Worm (Caenorhabditis elegans): ENCODE results near the gene F54C8.1.

The F54C8.1 gene

ce11 chrIII:9433576-9434107 is 5.9 kb upstream of the F54C8.1 start, which contains the start of gene cpar-1:
Gene cpar-1, plus strand, starts transcription at chrIII:9434057.
- TF ChIP-seq ztf-23 (GFP tag; IDR thresholded peaks at IDR 0.05), result no peak
- no peak for TF ChIP-seq ref-1 (GFP tag; conservative IDR thresholded peaks at IDR 0.05)
- no peak for TF ChIP-seq flt-1 (GFP tag; IDR thresholded peaks at IDR 0.05)
- TF ChIP-seq cog-1 (tag; optimal IDR thresholded peaks at IDR 0.05), result no peak
- no peak for TF ChIP-seq klf-2 (GFP tag; conservative IDR thresholded peaks at IDR 0.05)
- TF ChIP-seq med-1 (GFP tag; optimal IDR thresholded peaks at IDR 0.05; ENCODE audit: insufficient read depth), result no peak
- no peak for TF ChIP-seq tab-1 (GFP tag; IDR thresholded peaks at IDR 0.05)
- TF ChIP-seq T22C8.4 (GFP tag; IDR thresholded peaks at IDR 0.05), result no peak
- TF ChIP-seq ztf-29 (GFP tag; IDR thresholded peaks at IDR 0.05), result no peak

DNA sequence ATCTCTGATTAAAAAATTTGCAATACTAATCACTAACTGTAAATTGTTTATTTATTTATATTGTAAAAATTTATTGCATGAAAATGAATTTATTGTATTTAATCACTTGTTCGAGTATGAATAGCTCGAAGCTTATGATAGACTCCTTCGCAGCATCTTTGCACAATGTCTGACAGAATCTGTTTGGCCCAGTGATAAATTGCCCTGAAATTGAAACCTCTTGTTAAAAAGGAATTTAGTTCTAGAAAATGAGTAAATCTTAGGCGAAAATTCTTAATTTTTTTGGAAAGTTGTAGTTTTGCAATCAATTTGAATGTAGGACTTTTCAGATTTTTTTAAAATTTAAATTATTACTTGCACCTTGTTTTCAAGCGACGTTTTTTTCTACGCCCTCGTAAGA is 4.5 kb upstream of the F54C8.1 start:
- TF ChIP-seq ref-1 (GFP tag; conservative IDR thresholded peaks at IDR 0.05) (no peak), flt-1 (GFP tag; IDR thresholded peaks at IDR 0.05) (no peak), klf-2 (GFP tag; conservative IDR thresholded peaks at IDR 0.05) (no peak), ztf-29 (GFP tag; IDR thresholded peaks at IDR 0.05) (no peak), cog-1 (tag; optimal IDR thresholded peaks at IDR 0.05) (no peak), T22C8.4 (GFP tag; IDR thresholded peaks at IDR 0.05) (no peak), tab-1 (GFP tag; IDR thresholded peaks at IDR 0.05) (no peak), med-1 (GFP tag; optimal IDR thresholded peaks at IDR 0.05; ENCODE audit: insufficient read depth) (no peak), ztf-23 (GFP tag; IDR thresholded peaks at IDR 0.05) (no peak)

ce11 chrIII:9441133-9441532 is 1.6 kb downstream of the F54C8.1 start, which contains the start of gene emb-30:
Gene emb-30, minus strand, starts transcription at chrIII:9441460.
- TF ChIP-seq T22C8.4 (GFP tag; IDR thresholded peaks at IDR 0.05) (no peak), flt-1 (GFP tag; IDR thresholded peaks at IDR 0.05) (0 out of 2 replicates have a peak, but pooled peaks have one; percentile 13)

DNA sequence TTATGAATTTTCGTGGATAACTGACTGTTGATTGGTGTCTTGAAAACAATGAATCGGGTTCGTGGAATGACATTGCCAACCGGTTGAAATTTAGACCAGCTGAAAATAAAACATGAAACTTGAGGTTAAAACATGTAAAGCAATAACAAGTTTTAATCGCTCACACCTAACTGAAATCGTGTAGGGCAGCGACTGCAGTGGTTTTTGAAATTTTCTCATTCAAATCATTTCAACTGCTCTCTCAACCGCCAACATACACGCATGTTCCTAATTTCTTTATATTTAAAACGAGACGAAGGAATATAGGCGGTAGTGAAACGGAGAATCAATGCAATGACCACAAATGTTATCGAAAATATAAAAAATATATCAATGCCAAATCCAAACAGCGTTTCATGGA is 3.3 kb downstream of the F54C8.1 start:
- no peak for TF ChIP-seq ref-1 (GFP tag; conservative IDR thresholded peaks at IDR 0.05)
- no peak for TF ChIP-seq med-1 (GFP tag; optimal IDR thresholded peaks at IDR 0.05; ENCODE audit: insufficient read depth)
- TF ChIP-seq flt-1 (GFP tag; IDR thresholded peaks at IDR 0.05), result no peak
- no peak for TF ChIP-seq ztf-23 (GFP tag; IDR thresholded peaks at IDR 0.05)
- TF ChIP-seq ztf-29 (GFP tag; IDR thresholded peaks at IDR 0.05), result no peak
- no peak for TF ChIP-seq klf-2 (GFP tag; conservative IDR thresholded peaks at IDR 0.05)
- no peak for TF ChIP-seq cog-1 (tag; optimal IDR thresholded peaks at IDR 0.05)
- no peak for TF ChIP-seq T22C8.4 (GFP tag; IDR thresholded peaks at IDR 0.05)
- TF ChIP-seq tab-1 (GFP tag; IDR thresholded peaks at IDR 0.05), result no peak

- TF ChIP-seq ztf-23 (GFP tag; IDR thresholded peaks at IDR 0.05) (peak; percentile 76), tab-1 (GFP tag; IDR thresholded peaks at IDR 0.05) (peak; percentile 13; the same call in 1 of the 2 replicates), med-1 (GFP tag; optimal IDR thresholded peaks at IDR 0.05; ENCODE audit: insufficient read depth) (no peak), cog-1 (tag; optimal IDR thresholded peaks at IDR 0.05) (peak; percentile 25), T22C8.4 (GFP tag; IDR thresholded peaks at IDR 0.05) (peak; percentile 98)
Measured at ce11 chrIII:9443417-9444027, 4.0 kb downstream of the F54C8.1 start, which contains the start of gene pir-2. Gene pir-2, minus strand, starts transcription at chrIII:9443634.

ce11 chrIII:9445699-9446098 is 6.2 kb downstream of the F54C8.1 start:
- 0 out of 2 replicates have a peak, but pooled peaks have one; percentile 15 for TF ChIP-seq flt-1 (GFP tag; IDR thresholded peaks at IDR 0.05)

ce11 chrIII:9447634-9448033 is 8.1 kb downstream of the F54C8.1 start:
- TF ChIP-seq flt-1 (GFP tag; IDR thresholded peaks at IDR 0.05), result peak; percentile 75; the same call in 1 of the 2 replicates

ce11 chrIII:9449831-9450230 is 10.3 kb downstream of the F54C8.1 start, which contains the start of gene F54C8.6:
Gene F54C8.6, minus strand, starts transcription at chrIII:9449931.
- TF ChIP-seq cog-1 (tag; optimal IDR thresholded peaks at IDR 0.05) (no peak), T22C8.4 (GFP tag; IDR thresholded peaks at IDR 0.05) (no peak), klf-2 (GFP tag; conservative IDR thresholded peaks at IDR 0.05) (no peak), ztf-23 (GFP tag; IDR thresholded peaks at IDR 0.05) (no peak)

DNA sequence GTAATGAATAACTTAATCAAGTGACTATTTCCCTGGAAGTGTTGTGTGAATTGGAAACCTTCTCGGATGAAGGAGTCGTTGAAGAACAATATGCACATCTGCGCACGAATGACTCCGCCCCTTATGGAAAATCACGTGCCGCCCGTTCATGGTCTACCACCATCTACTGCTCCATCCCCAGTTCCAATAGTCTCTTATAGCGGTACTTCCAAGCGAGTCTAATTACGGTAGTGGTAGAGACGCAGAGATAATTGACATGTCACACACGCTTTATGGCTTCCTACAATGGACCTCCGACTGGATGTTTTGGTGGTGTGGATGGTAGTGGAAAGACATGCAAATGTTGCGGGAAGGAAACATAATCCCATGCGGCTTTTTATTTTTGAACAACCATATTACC is 11.4 kb downstream of the F54C8.1 start:
- TF ChIP-seq ref-1 (GFP tag; conservative IDR thresholded peaks at IDR 0.05) (no peak), cog-1 (tag; optimal IDR thresholded peaks at IDR 0.05) (no peak), tab-1 (GFP tag; IDR thresholded peaks at IDR 0.05) (no peak), med-1 (GFP tag; optimal IDR thresholded peaks at IDR 0.05; ENCODE audit: insufficient read depth) (no peak), T22C8.4 (GFP tag; IDR thresholded peaks at IDR 0.05) (no peak), klf-2 (GFP tag; conservative IDR thresholded peaks at IDR 0.05) (no peak), ztf-29 (GFP tag; IDR thresholded peaks at IDR 0.05) (no peak), flt-1 (GFP tag; IDR thresholded peaks at IDR 0.05) (no peak), ztf-23 (GFP tag; IDR thresholded peaks at IDR 0.05) (no peak)

- no peak for TF ChIP-seq T22C8.4 (GFP tag; IDR thresholded peaks at IDR 0.05)
- TF ChIP-seq flt-1 (GFP tag; IDR thresholded peaks at IDR 0.05), result no peak
- no peak for TF ChIP-seq ztf-29 (GFP tag; IDR thresholded peaks at IDR 0.05)
- no peak for TF ChIP-seq cog-1 (tag; optimal IDR thresholded peaks at IDR 0.05)
- TF ChIP-seq klf-2 (GFP tag; conservative IDR thresholded peaks at IDR 0.05), result no peak
- TF ChIP-seq ztf-23 (GFP tag; IDR thresholded peaks at IDR 0.05), result no peak
- TF ChIP-seq tab-1 (GFP tag; IDR thresholded peaks at IDR 0.05), result no peak
- no peak for TF ChIP-seq ref-1 (GFP tag; conservative IDR thresholded peaks at IDR 0.05)
- TF ChIP-seq med-1 (GFP tag; optimal IDR thresholded peaks at IDR 0.05; ENCODE audit: insufficient read depth), result no peak
Measured at ce11 chrIII:9453962-9454361, 14.5 kb downstream of the F54C8.1 start, which contains the start of gene F54C8.7. Gene F54C8.7, minus strand, starts transcription at chrIII:9454062.

Measured in whole organism, midembryonic.